Fruit fly (Drosophila melanogaster) whole organism, pupa: ENCODE data around the gene spartin.

Source experiments
- CG12605 ChIP-seq: fragments of 200-800 bp; sonication (Bioruptor generic); IDR thresholded peaks from 2 replicates; pipeline ENCODE4 v1.3.6; 2022; ENCODE audit warnings: missing biosample characterization, missing genetic modification characterization
- CG14655 ChIP-seq: fragments of 200-800 bp; sonication (Bioruptor generic); optimal IDR thresholded peaks from 3 replicates; lab custom pipeline; 2017; ENCODE audit warnings: mild to moderate bottlenecking, missing biosample characterization, missing genetic modification reagents, missing genetic modification characterization
- CG15710 ChIP-seq: fragments of 200-800 bp; sonication (Bioruptor generic); optimal IDR thresholded peaks from 2 replicates; lab custom pipeline; 2018; ENCODE audit warnings: missing biosample characterization, mild to moderate bottlenecking, missing genetic modification characterization, moderate library complexity
- CG8159 ChIP-seq: fragments of 200-800 bp; sonication (Bioruptor generic); optimal IDR thresholded peaks from 3 replicates; lab custom pipeline; 2018; ENCODE audit warnings: missing biosample characterization, mild to moderate bottlenecking, missing genetic modification characterization, moderate library complexity
- CG8301 ChIP-seq: fragments of 200-800 bp; sonication (Bioruptor generic); optimal IDR thresholded peaks from 2 replicates; lab custom pipeline; 2018; ENCODE audit warnings: missing biosample characterization, mild to moderate bottlenecking, missing genetic modification characterization
- D1 ChIP-seq: fragments of 200-800 bp; sonication (Bioruptor generic); optimal IDR thresholded peaks from 2 replicates; lab custom pipeline; 2018; ENCODE audit warnings: missing biosample characterization, mild to moderate bottlenecking, missing genetic modification characterization, moderate library complexity
- EcR ChIP-seq: fragments of 200-800 bp; sonication (Bioruptor generic); optimal IDR thresholded peaks from 3 replicates; lab custom pipeline; 2019; ENCODE audit warnings: missing biosample characterization, missing genetic modification characterization, mild to moderate bottlenecking, moderate library complexity, missing genetic modification reagents
- Ets98B ChIP-seq: fragments of 200-800 bp; sonication (Bioruptor generic); IDR thresholded peaks from 2 replicates; pipeline ENCODE4 v1.3.6; 2022; ENCODE audit warnings: missing biosample characterization, missing genetic modification characterization
- Snoo ChIP-seq: fragments of 200-800 bp; sonication (Bioruptor generic); optimal IDR thresholded peaks from 3 replicates; lab custom pipeline; 2017; ENCODE audit warnings: missing biosample characterization, mild to moderate bottlenecking, missing genetic modification characterization, inconsistent platforms
- fd96Ca ChIP-seq: fragments of 200-800 bp; sonication (Bioruptor generic); IDR thresholded peaks from 3 replicates; pipeline ENCODE4 v1.3.6; 2022; ENCODE audit warnings: missing biosample characterization, missing genetic modification characterization
- gl ChIP-seq: fragments of 200-800 bp; sonication (Bioruptor generic); optimal IDR thresholded peaks from 2 replicates; lab custom pipeline; 2018; ENCODE audit warnings: missing biosample characterization, mild to moderate bottlenecking, missing genetic modification characterization
- rn ChIP-seq: fragments of 200-800 bp; sonication (Bioruptor generic); IDR thresholded peaks from 2 replicates; pipeline ENCODE4 v1.3.6; 2022; ENCODE audit warnings: missing biosample characterization, missing genetic modification characterization

DNA sequence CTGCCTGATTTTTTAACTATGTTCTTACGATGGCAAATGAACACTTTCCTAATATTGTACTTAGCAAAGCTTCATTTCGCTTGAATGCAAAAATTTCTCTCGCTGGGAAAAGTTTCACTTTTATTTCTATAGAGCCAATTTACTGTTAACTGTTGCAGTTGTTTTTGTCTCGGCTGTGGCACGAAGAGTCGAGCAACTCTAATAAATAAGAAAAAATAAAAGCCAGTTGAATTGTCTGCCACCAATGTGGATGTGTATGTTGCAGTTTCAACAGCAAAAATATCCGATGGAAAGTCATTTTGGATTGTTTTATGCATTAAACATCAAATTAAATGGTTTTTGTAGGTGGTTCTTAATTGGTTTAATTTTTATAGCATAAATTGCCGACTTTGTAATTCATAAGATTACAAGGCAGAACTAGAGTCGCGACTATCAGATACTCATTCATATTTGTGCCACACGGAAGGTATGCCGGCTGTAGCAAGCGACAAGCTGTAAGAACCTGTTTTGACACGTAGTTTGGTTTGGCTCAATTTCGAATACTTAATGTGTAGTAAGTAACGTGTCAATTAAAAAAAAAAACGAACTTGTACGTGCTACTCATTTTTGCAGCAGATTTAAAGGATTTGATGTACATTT lies 11.5 kb downstream of the spartin start:
- TF ChIP-seq Ets98B (no peak), CG8159 (tag; lab: Kevin White, UChicago) (no peak), CG15710 (tag; lab: Kevin White, UChicago) (no peak), EcR (GFP tag; lab: Kevin White, UChicago) (no peak), D1 (tag; lab: Kevin White, UChicago) (no peak), CG8301 (tag; lab: Kevin White, UChicago) (no peak), CG12605 (GFP tag; lab: Robert Waterston, UW) (no peak), rn (no peak), CG14655 (GFP tag; lab: Kevin White, UChicago) (no peak), fd96Ca (GFP tag; lab: Robert Waterston, UW) (no peak), Snoo (tag; lab: Kevin White, UChicago) (no peak), gl (no peak)
